Worm (Caenorhabditis elegans) whole organism, late embryonic: Measurements from ENCODE around the gene ZK697.1.

Source experiments
- C08G9.2 ChIP-seq: sonication (generic microtip); optimal IDR thresholded peaks from 2 replicates; lab custom pipeline; 2016; ENCODE audit warnings: mild to moderate bottlenecking, missing genetic modification characterization, moderate library complexity, missing compliant biosample characterization
- C38D4.7 ChIP-seq: fragments of 200-800 bp; sonication (Bioruptor generic); optimal IDR thresholded peaks from 2 replicates; lab custom pipeline; 2018; ENCODE audit warnings: mild to moderate bottlenecking, missing genetic modification characterization, moderate library complexity, missing compliant biosample characterization
- K02D7.2 ChIP-seq: sonication (generic microtip); optimal IDR thresholded peaks from 2 replicates; lab custom pipeline; 2017; ENCODE audit warnings: mild to moderate bottlenecking, missing genetic modification characterization, missing compliant biosample characterization
- K09A11.1 ChIP-seq: sonication (generic microtip); optimal IDR thresholded peaks from 2 replicates; lab custom pipeline; 2017; ENCODE audit warnings: antibody characterized with exemption, mild to moderate bottlenecking, missing genetic modification characterization, missing compliant biosample characterization; ENCODE audit not compliant: insufficient read depth
- Y22D7AL.16 ChIP-seq: sonication (generic microtip); optimal IDR thresholded peaks from 2 replicates; lab custom pipeline; 2016; ENCODE audit warnings: missing genetic modification characterization, missing compliant biosample characterization
- ahr-1 ChIP-seq: sonication (generic microtip); optimal IDR thresholded peaks from 2 replicates; lab custom pipeline; 2016; ENCODE audit warnings: missing genetic modification characterization, missing compliant biosample characterization
- ama-1 ChIP-seq: fragments of 150-350 bp; optimal IDR thresholded peaks from 2 replicates; lab custom pipeline; 2014
- ceh-14 ChIP-seq: sonication (generic microtip); optimal IDR thresholded peaks from 2 replicates; lab custom pipeline; 2016; ENCODE audit warnings: missing genotype, missing genetic modification characterization, missing compliant biosample characterization
- ceh-18 ChIP-seq: sonication (generic microtip); optimal IDR thresholded peaks from 2 replicates; lab custom pipeline; 2016; ENCODE audit warnings: missing genetic modification characterization, missing compliant biosample characterization
- ceh-24 ChIP-seq: sonication (generic microtip); optimal IDR thresholded peaks from 2 replicates; lab custom pipeline; 2016; ENCODE audit warnings: mild to moderate bottlenecking, missing genetic modification characterization, missing compliant biosample characterization
- ceh-30 ChIP-seq: fragments of 150-350 bp; optimal IDR thresholded peaks from 2 replicates; lab custom pipeline; 2014; ENCODE audit warnings: missing biosample characterization, missing genetic modification characterization
- ceh-31 ChIP-seq: sonication (generic microtip); optimal IDR thresholded peaks from 2 replicates; lab custom pipeline; 2016; ENCODE audit warnings: missing genetic modification characterization, missing compliant biosample characterization
- ceh-34 ChIP-seq: sonication (generic microtip); optimal IDR thresholded peaks from 2 replicates; lab custom pipeline; 2016; ENCODE audit warnings: mild to moderate bottlenecking, missing genetic modification characterization, missing compliant biosample characterization
- ceh-45 ChIP-seq: fragments of 200-800 bp; sonication (Bioruptor generic); IDR thresholded peaks from 2 replicates; pipeline ENCODE4 v1.3.6; 2022; ENCODE audit warnings: missing genetic modification reagents, missing genetic modification characterization, missing compliant biosample characterization
- ceh-48 ChIP-seq: sonication (generic microtip); optimal IDR thresholded peaks from 2 replicates; lab custom pipeline; 2016; ENCODE audit warnings: missing genetic modification characterization, inconsistent platforms, missing compliant biosample characterization
- ceh-6 ChIP-seq: fragments of 200-800 bp; sonication (Bioruptor generic); optimal IDR thresholded peaks from 2 replicates; lab custom pipeline; 2018; ENCODE audit warnings: mild to moderate bottlenecking, missing genetic modification characterization, missing compliant biosample characterization
- ceh-9 ChIP-seq: sonication (generic microtip); optimal IDR thresholded peaks from 2 replicates; lab custom pipeline; 2016; ENCODE audit warnings: mild to moderate bottlenecking, missing genetic modification characterization, inconsistent platforms, missing compliant biosample characterization
- che-1 ChIP-seq: sonication (generic microtip); optimal IDR thresholded peaks from 2 replicates; lab custom pipeline; 2016; ENCODE audit warnings: mild to moderate bottlenecking, missing genetic modification characterization, missing compliant biosample characterization
- elt-2 ChIP-seq: sonication (generic microtip); optimal IDR thresholded peaks from 2 replicates; lab custom pipeline; 2016; ENCODE audit warnings: missing genetic modification reagents, missing genetic modification characterization, missing compliant biosample characterization
- ets-4 ChIP-seq: sonication (generic microtip); optimal IDR thresholded peaks from 2 replicates; lab custom pipeline; 2016; ENCODE audit warnings: missing genetic modification characterization, missing compliant biosample characterization
- eyg-1 ChIP-seq: sonication (generic microtip); optimal IDR thresholded peaks from 2 replicates; lab custom pipeline; 2016; ENCODE audit warnings: missing genotype, missing genetic modification characterization, missing compliant biosample characterization
- fax-1 ChIP-seq: sonication (generic microtip); optimal IDR thresholded peaks from 2 replicates; lab custom pipeline; 2016; ENCODE audit warnings: missing genotype, missing genetic modification characterization, missing compliant biosample characterization
- fkh-10 ChIP-seq: fragments of 150-350 bp; optimal IDR thresholded peaks from 2 replicates; lab custom pipeline; 2014; ENCODE audit warnings: missing biosample characterization, missing genetic modification reagents, missing genetic modification characterization
- fkh-6 ChIP-seq: sonication (generic microtip); optimal IDR thresholded peaks from 2 replicates; lab custom pipeline; 2016; ENCODE audit warnings: missing genetic modification characterization, missing compliant biosample characterization
- gmeb-2 ChIP-seq: sonication (generic microtip); optimal IDR thresholded peaks from 2 replicates; lab custom pipeline; 2016; ENCODE audit warnings: missing genetic modification characterization, inconsistent platforms, missing compliant biosample characterization
- hlh-13 ChIP-seq: fragments of 200-800 bp; sonication (Bioruptor generic); optimal IDR thresholded peaks from 2 replicates; lab custom pipeline; 2018; ENCODE audit warnings: mild to moderate bottlenecking, missing genetic modification characterization, missing compliant biosample characterization
- hlh-15 ChIP-seq: sonication (generic microtip); optimal IDR thresholded peaks from 2 replicates; lab custom pipeline; 2016; ENCODE audit warnings: missing genetic modification characterization, missing compliant biosample characterization
- hlh-30 ChIP-seq: sonication (generic microtip); optimal IDR thresholded peaks from 2 replicates; lab custom pipeline; 2017; ENCODE audit warnings: antibody characterized with exemption, missing genetic modification characterization, missing compliant biosample characterization; ENCODE audit not compliant: insufficient read depth
- hlh-6 ChIP-seq: sonication (generic microtip); optimal IDR thresholded peaks from 2 replicates; lab custom pipeline; 2016; ENCODE audit warnings: missing genotype, missing genetic modification characterization, missing compliant biosample characterization
- mec-3 ChIP-seq: sonication (generic microtip); optimal IDR thresholded peaks from 2 replicates; lab custom pipeline; 2016; ENCODE audit warnings: borderline replicate concordance, missing genetic modification characterization, missing compliant biosample characterization
- nfya-1 ChIP-seq: sonication (generic microtip); optimal IDR thresholded peaks from 2 replicates; lab custom pipeline; 2017; ENCODE audit warnings: missing genetic modification characterization, mild to moderate bottlenecking, missing compliant biosample characterization, antibody characterized with exemption, moderate library complexity
- nhr-11 ChIP-seq: fragments of 150-350 bp; optimal IDR thresholded peaks from 2 replicates; lab custom pipeline; 2014; ENCODE audit warnings: missing biosample characterization, missing genetic modification characterization
- nhr-232 ChIP-seq: sonication (generic microtip); optimal IDR thresholded peaks from 2 replicates; lab custom pipeline; 2016; ENCODE audit warnings: missing genetic modification characterization, missing compliant biosample characterization
- pat-9 ChIP-seq: fragments of 200-800 bp; sonication (Bioruptor generic); optimal IDR thresholded peaks from 2 replicates; lab custom pipeline; 2018; ENCODE audit warnings: mild to moderate bottlenecking, missing genetic modification characterization, moderate library complexity, missing compliant biosample characterization
- pax-1 ChIP-seq: fragments of 150-350 bp; optimal IDR thresholded peaks from 2 replicates; lab custom pipeline; 2014; ENCODE audit warnings: missing biosample characterization, missing genetic modification characterization
- pha-2 ChIP-seq: sonication (generic microtip); optimal IDR thresholded peaks from 2 replicates; lab custom pipeline; 2017; ENCODE audit warnings: mild to moderate bottlenecking, missing genetic modification characterization, missing compliant biosample characterization
- pha-4 ChIP-seq: fragments of 150-350 bp; optimal IDR thresholded peaks from 2 replicates; lab custom pipeline; 2018; ENCODE audit warnings: missing biosample characterization, missing genetic modification reagents, missing genetic modification characterization
- pqm-1 ChIP-seq: sonication (generic microtip); optimal IDR thresholded peaks from 2 replicates; lab custom pipeline; 2016; ENCODE audit warnings: missing genetic modification characterization, missing compliant biosample characterization
- pros-1 ChIP-seq: fragments of 150-350 bp; optimal IDR thresholded peaks from 2 replicates; lab custom pipeline; 2014; ENCODE audit warnings: missing biosample characterization, missing genetic modification reagents, missing genetic modification characterization
- ref-2 ChIP-seq: sonication (generic microtip); optimal IDR thresholded peaks from 2 replicates; lab custom pipeline; 2016; ENCODE audit warnings: missing genetic modification characterization, missing compliant biosample characterization
- sdc-2 ChIP-seq: sonication (generic microtip); optimal IDR thresholded peaks from 2 replicates; lab custom pipeline; 2016; ENCODE audit warnings: missing genotype, missing genetic modification characterization, missing compliant biosample characterization
- sox-2 ChIP-seq: fragments of 200-800 bp; sonication (Bioruptor generic); IDR thresholded peaks from 2 replicates; pipeline ENCODE4 v1.3.6; 2022; ENCODE audit warnings: missing genetic modification reagents, missing genetic modification characterization, missing compliant biosample characterization
- sox-4 ChIP-seq: sonication (generic microtip); optimal IDR thresholded peaks from 2 replicates; lab custom pipeline; 2017; ENCODE audit warnings: mild to moderate bottlenecking, missing genetic modification characterization, inconsistent platforms, missing compliant biosample characterization
- tbx-2 ChIP-seq: sonication (generic microtip); optimal IDR thresholded peaks from 2 replicates; lab custom pipeline; 2016; ENCODE audit warnings: missing genetic modification characterization, missing compliant biosample characterization
- ttx-3 ChIP-seq: sonication (generic microtip); optimal IDR thresholded peaks from 2 replicates; lab custom pipeline; 2016; ENCODE audit warnings: missing genetic modification reagents, missing genetic modification characterization, missing compliant biosample characterization
- unc-3 ChIP-seq, 2 experiments: fragments of 200-800 bp in 1 of 2; sonication (Bioruptor generic) in 1 of 2; sonication (generic microtip) in 1 of 2; conservative IDR thresholded peaks in 1 of 2; optimal IDR thresholded peaks in 1 of 2; 2 replicates each; pipeline versions ENCODE4 v1.3.6 to Lab custom; 2016 to 2022; ENCODE audit warnings: missing compliant biosample characterization in 2 of 2, missing genetic modification characterization in 2 of 2, missing genetic modification reagents in 1 of 2
- unc-42 ChIP-seq: sonication (generic microtip); optimal IDR thresholded peaks from 2 replicates; lab custom pipeline; 2016; ENCODE audit warnings: missing genotype, missing genetic modification characterization, missing compliant biosample characterization
- unc-55 ChIP-seq: sonication (generic microtip); optimal IDR thresholded peaks from 2 replicates; lab custom pipeline; 2017; ENCODE audit warnings: missing biosample characterization, missing genetic modification reagents, missing genetic modification characterization
- unc-86 ChIP-seq: sonication (generic microtip); optimal IDR thresholded peaks from 2 replicates; lab custom pipeline; 2016; ENCODE audit warnings: missing genetic modification characterization, missing compliant biosample characterization

Gene ZK697.1

ce11 chrV:1741074-1741473 is 11.5 kb upstream of the ZK697.1 start, which contains the start of gene srab-25:
Gene srab-25 (minus strand): TSS chrV:1741174.
- no peak for TF ChIP-seq ama-1 (lab: Kevin White, UChicago)
- TF ChIP-seq pax-1 = no peak
- no peak for TF ChIP-seq sdc-2 (tag; lab: Kevin White, UChicago)
- no peak for TF ChIP-seq ceh-31 (tag; lab: Kevin White, UChicago)
- TF ChIP-seq hlh-13 = no peak
- no peak for TF ChIP-seq nfya-1
- no peak for TF ChIP-seq K02D7.2 (tag; lab: Kevin White, UChicago)
- TF ChIP-seq sox-4 (tag; lab: Kevin White, UChicago) = no peak
- no peak for TF ChIP-seq ttx-3 (tag; lab: Kevin White, UChicago)
- TF ChIP-seq sox-2 = no peak
- no peak for TF ChIP-seq pqm-1 (tag; lab: Kevin White, UChicago)
- TF ChIP-seq unc-86 (tag; lab: Kevin White, UChicago) = no peak
- TF ChIP-seq ceh-9 = no peak

ce11 chrV:1743205-1743870 is 9.3 kb upstream of the ZK697.1 start, which contains the start of gene nhr-256:
Gene nhr-256 (plus strand): TSS chrV:1743771.
- TF ChIP-seq ceh-30 (tag; lab: Kevin White, UChicago) = peak; percentile 80
- TF ChIP-seq pros-1 (tag; lab: Kevin White, UChicago) = no peak
- peak; percentile 33 for TF ChIP-seq nfya-1
- peak; percentile 64 for TF ChIP-seq elt-2
- TF ChIP-seq fax-1 = no peak
- no peak for TF ChIP-seq hlh-13
- no peak for TF ChIP-seq nhr-232
- TF ChIP-seq unc-55 (GFP tag; lab: Kevin White, UChicago) = peak; percentile 28
- no peak for TF ChIP-seq ceh-34 (tag; lab: Kevin White, UChicago)
- TF ChIP-seq pqm-1 (tag; lab: Kevin White, UChicago) = peak; percentile 2
- TF ChIP-seq hlh-30 = no peak
- TF ChIP-seq pha-2 = no peak
- TF ChIP-seq fkh-10 (GFP tag; lab: Kevin White, UChicago) = no peak
- TF ChIP-seq ceh-24 = no peak
- TF ChIP-seq pat-9 = no peak
- no peak for TF ChIP-seq ceh-6 (GFP tag; lab: Kevin White, UChicago)
- no peak for TF ChIP-seq eyg-1
- no peak for TF ChIP-seq ceh-45
- no peak for TF ChIP-seq ref-2 (tag; lab: Kevin White, UChicago)
- TF ChIP-seq sox-2 = no peak
- no peak for TF ChIP-seq nhr-11 (tag; lab: Kevin White, UChicago)
- TF ChIP-seq ceh-48 = no peak
- no peak for TF ChIP-seq mec-3 (tag; lab: Kevin White, UChicago)
- no peak for TF ChIP-seq hlh-6
- TF ChIP-seq ama-1 (lab: Kevin White, UChicago) = no peak
- peak; percentile 22 for TF ChIP-seq ets-4 (tag; lab: Kevin White, UChicago)
- no peak for TF ChIP-seq pax-1
- TF ChIP-seq unc-3 (GFP tag; conservative IDR thresholded peaks at IDR 0.05; lab: Robert Waterston, UW) = no peak
- no peak for TF ChIP-seq unc-3 (tag; optimal IDR thresholded peaks at IDR 0.05; lab: Kevin White, UChicago)
- no peak for TF ChIP-seq sdc-2 (tag; lab: Kevin White, UChicago)
- TF ChIP-seq ceh-18 (tag; lab: Kevin White, UChicago) = peak; percentile 21
- TF ChIP-seq Y22D7AL.16 (tag; lab: Kevin White, UChicago) = no peak
- no peak for TF ChIP-seq C38D4.7
- TF ChIP-seq gmeb-2 = no peak
- TF ChIP-seq unc-42 (tag; lab: Kevin White, UChicago) = peak; percentile 4
- no peak for TF ChIP-seq ceh-14 (tag; lab: Kevin White, UChicago)
- TF ChIP-seq tbx-2 (tag; lab: Kevin White, UChicago) = peak; percentile 33
- no peak for TF ChIP-seq che-1 (tag; lab: Kevin White, UChicago)
- no peak for TF ChIP-seq C08G9.2
- no peak for TF ChIP-seq fkh-6 (tag; lab: Kevin White, UChicago)
- no peak for TF ChIP-seq K09A11.1 (tag; lab: Kevin White, UChicago)
- no peak for TF ChIP-seq ttx-3 (tag; lab: Kevin White, UChicago)
- TF ChIP-seq hlh-15 (tag; lab: Kevin White, UChicago) = no peak
- TF ChIP-seq pha-4 (tag; lab: Kevin White, UChicago) = no peak
- no peak for TF ChIP-seq ahr-1
